Fruit fly (Drosophila melanogaster) whole organism, embryonic: Measurements from ENCODE around the gene CG13601.

Experiments used
- Asciz ChIP-seq: fragments of 200-800 bp; sonication (Bioruptor generic); optimal IDR thresholded peaks from 2 replicates; lab custom pipeline; 2017; ENCODE audit warnings: missing biosample characterization, mild to moderate bottlenecking, missing genetic modification characterization, missing genetic modification reagents
- CG10147 ChIP-seq: fragments of 200-800 bp; sonication (Bioruptor generic); optimal IDR thresholded peaks from 2 replicates; lab custom pipeline; 2019; ENCODE audit warnings: missing biosample characterization, mild to moderate bottlenecking, missing genetic modification characterization, moderate library complexity
- CG10267 ChIP-seq: fragments of 200-800 bp; sonication (Bioruptor generic); optimal IDR thresholded peaks from 2 replicates; lab custom pipeline; 2018; ENCODE audit warnings: missing biosample characterization, mild to moderate bottlenecking, missing genetic modification characterization, moderate library complexity
- CG10431 ChIP-seq: fragments of 200-800 bp; sonication (Bioruptor generic); optimal IDR thresholded peaks from 3 replicates; lab custom pipeline; 2018; ENCODE audit warnings: missing biosample characterization, mild to moderate bottlenecking, missing genetic modification characterization
- CG10979 ChIP-seq: fragments of 200-800 bp; sonication (Bioruptor generic); optimal IDR thresholded peaks from 2 replicates; lab custom pipeline; 2018; ENCODE audit warnings: missing biosample characterization, mild to moderate bottlenecking, missing genetic modification characterization, moderate library complexity
- CG11504 ChIP-seq: fragments of 200-800 bp; sonication (Bioruptor generic); optimal IDR thresholded peaks from 3 replicates; lab custom pipeline; 2019; ENCODE audit warnings: missing biosample characterization, mild to moderate bottlenecking, missing genetic modification characterization, moderate library complexity
- CG11723 ChIP-seq: fragments of 200-800 bp; sonication (Bioruptor generic); optimal IDR thresholded peaks from 2 replicates; lab custom pipeline; 2017; ENCODE audit warnings: missing biosample characterization, mild to moderate bottlenecking, missing genetic modification characterization
- CG12071 ChIP-seq: fragments of 200-800 bp; sonication (Bioruptor generic); optimal IDR thresholded peaks from 3 replicates; lab custom pipeline; 2018; ENCODE audit warnings: missing biosample characterization, mild to moderate bottlenecking, missing genetic modification characterization
- CG12659 ChIP-seq: fragments of 200-800 bp; sonication (Bioruptor generic); optimal IDR thresholded peaks from 3 replicates; lab custom pipeline; 2017; ENCODE audit warnings: mild to moderate bottlenecking, missing biosample characterization, missing genetic modification reagents, missing genetic modification characterization
- CG13424 ChIP-seq: fragments of 200-800 bp; sonication (Bioruptor generic); optimal IDR thresholded peaks from 2 replicates; lab custom pipeline; 2019; ENCODE audit warnings: missing biosample characterization, mild to moderate bottlenecking, missing genetic modification characterization, moderate library complexity
- CG14667 ChIP-seq: fragments of 200-800 bp; sonication (Bioruptor generic); IDR thresholded peaks from 2 replicates; pipeline ENCODE4 v1.3.6; 2022; ENCODE audit warnings: missing biosample characterization, missing genetic modification characterization
- CG17328 ChIP-seq: fragments of 200-800 bp; sonication (Bioruptor generic); IDR thresholded peaks from 2 replicates; pipeline ENCODE4 v1.3.6; 2022; ENCODE audit warnings: missing biosample characterization, missing genetic modification characterization
- CG17359 ChIP-seq: fragments of 200-800 bp; sonication (Bioruptor generic); optimal IDR thresholded peaks from 3 replicates; lab custom pipeline; 2018; ENCODE audit warnings: missing biosample characterization, mild to moderate bottlenecking, missing genetic modification characterization, moderate library complexity
- CG17361 ChIP-seq: fragments of 200-800 bp; sonication (Bioruptor generic); IDR thresholded peaks from 3 replicates; pipeline ENCODE4 v1.3.6; 2022; ENCODE audit warnings: missing biosample characterization, missing genetic modification characterization
- CG2116 ChIP-seq: fragments of 200-800 bp; sonication (Bioruptor generic); optimal IDR thresholded peaks from 3 replicates; lab custom pipeline; 2018; ENCODE audit warnings: missing biosample characterization, mild to moderate bottlenecking, missing genetic modification characterization
- CG2678 ChIP-seq: fragments of 200-800 bp; sonication (Bioruptor generic); optimal IDR thresholded peaks from 3 replicates; lab custom pipeline; 2019; ENCODE audit warnings: missing biosample characterization, mild to moderate bottlenecking, missing genetic modification characterization, moderate library complexity
- CG3838 ChIP-seq: fragments of 200-800 bp; sonication (Bioruptor generic); optimal IDR thresholded peaks from 3 replicates; lab custom pipeline; 2016; ENCODE audit warnings: missing biosample characterization, missing genetic modification characterization
- CG5180 ChIP-seq: fragments of 200-800 bp; sonication (Bioruptor generic); optimal IDR thresholded peaks from 3 replicates; lab custom pipeline; 2017; ENCODE audit warnings: missing biosample characterization, missing genetic modification characterization, mild to moderate bottlenecking, moderate library complexity, missing genetic modification reagents
- CG6654 ChIP-seq: fragments of 200-800 bp; sonication (Bioruptor generic); optimal IDR thresholded peaks from 2 replicates; lab custom pipeline; 2017; ENCODE audit warnings: missing biosample characterization, mild to moderate bottlenecking, missing genetic modification characterization
- CG6854 ChIP-seq: fragments of 200-800 bp; sonication (Bioruptor generic); optimal IDR thresholded peaks from 3 replicates; lab custom pipeline; 2017; ENCODE audit warnings: missing biosample characterization, mild to moderate bottlenecking, missing genetic modification characterization
- CG7271 ChIP-seq: fragments of 200-800 bp; sonication (Bioruptor generic); optimal IDR thresholded peaks from 2 replicates; lab custom pipeline; 2018; ENCODE audit warnings: missing biosample characterization, mild to moderate bottlenecking, missing genetic modification characterization, moderate library complexity
- CG7839 ChIP-seq: fragments of 200-800 bp; sonication (Bioruptor generic); optimal IDR thresholded peaks from 3 replicates; lab custom pipeline; 2018; ENCODE audit warnings: missing biosample characterization, mild to moderate bottlenecking, missing genetic modification characterization, moderate library complexity
- CG9215 ChIP-seq: fragments of 200-800 bp; sonication (Bioruptor generic); IDR thresholded peaks from 2 replicates; pipeline ENCODE4 v1.3.6; 2022; ENCODE audit warnings: missing biosample characterization, missing genetic modification characterization
- CHES-1-like ChIP-seq: fragments of 200-800 bp; sonication (Bioruptor generic); optimal IDR thresholded peaks from 2 replicates; lab custom pipeline; 2016; ENCODE audit warnings: missing biosample characterization, missing genetic modification characterization
- D ChIP-seq, 2 experiments: fragments of 200-800 bp in 1 of 2; fragments of >200 bp in 1 of 2; sonication (Bioruptor generic) in 1 of 2; optimal IDR thresholded peaks; 2 replicates in 1 of 2; 3 replicates in 1 of 2; lab custom pipeline; 2017; ENCODE audit warnings: mild to moderate bottlenecking in 1 of 2, missing biosample characterization in 1 of 2, missing genetic modification characterization in 1 of 2, missing genetic modification reagents in 1 of 2
- Fer1 ChIP-seq: fragments of 200-800 bp; sonication (Bioruptor generic); optimal IDR thresholded peaks from 2 replicates; lab custom pipeline; 2017; ENCODE audit warnings: missing biosample characterization, mild to moderate bottlenecking, missing genetic modification characterization
- HHEX ChIP-seq: fragments of 200-800 bp; sonication (Bioruptor generic); optimal IDR thresholded peaks from 3 replicates; lab custom pipeline; 2017; ENCODE audit warnings: missing biosample characterization, mild to moderate bottlenecking, missing genetic modification characterization, missing genetic modification reagents
- Hand ChIP-seq: fragments of 200-800 bp; sonication (Bioruptor generic); optimal IDR thresholded peaks from 2 replicates; lab custom pipeline; 2017; ENCODE audit warnings: mild to moderate bottlenecking, missing biosample characterization, missing genetic modification reagents, missing genetic modification characterization
- Meics ChIP-seq: fragments of 200-800 bp; sonication (Bioruptor generic); optimal IDR thresholded peaks from 2 replicates; lab custom pipeline; 2017; ENCODE audit warnings: missing biosample characterization, mild to moderate bottlenecking, missing genetic modification characterization
- Nf-YA ChIP-seq: fragments of 200-800 bp; sonication (Bioruptor generic); IDR thresholded peaks from 2 replicates; pipeline ENCODE4 v1.3.6; 2022; ENCODE audit warnings: missing biosample characterization, missing genetic modification characterization
- Pdp1 ChIP-seq, 2 experiments: fragments of 200-800 bp; sonication (Bioruptor generic); optimal IDR thresholded peaks; 3 replicates each; lab custom pipeline; 2016; ENCODE audit warnings: missing biosample characterization in 2 of 2, missing genetic modification characterization in 2 of 2, mild to moderate bottlenecking in 1 of 2, moderate library complexity in 1 of 2
- Rx ChIP-seq: fragments of 200-800 bp; sonication (Bioruptor generic); IDR thresholded peaks from 2 replicates; pipeline ENCODE4 v1.3.6; 2022; ENCODE audit warnings: missing biosample characterization, missing genetic modification characterization
- caup ChIP-seq: fragments of 200-800 bp; sonication (Bioruptor generic); optimal IDR thresholded peaks from 3 replicates; lab custom pipeline; 2017; ENCODE audit warnings: missing biosample characterization, mild to moderate bottlenecking, missing genetic modification characterization, moderate library complexity; ENCODE audit not compliant: severe bottlenecking
- chif ChIP-seq, 2 experiments: fragments of 200-800 bp; sonication (Bioruptor generic); optimal IDR thresholded peaks; 3 replicates each; lab custom pipeline; 2016; ENCODE audit warnings: missing biosample characterization in 2 of 2, missing genetic modification characterization in 2 of 2
- ftz-f1 ChIP-seq: fragments of 200-800 bp; sonication (Bioruptor generic); optimal IDR thresholded peaks from 2 replicates; lab custom pipeline; 2016; ENCODE audit warnings: missing biosample characterization, missing genetic modification characterization
- hkb ChIP-seq, 2 experiments: fragments of 200-800 bp in 1 of 2; fragments of >200 bp in 1 of 2; sonication (Bioruptor generic) in 1 of 2; IDR thresholded peaks in 1 of 2; optimal IDR thresholded peaks in 1 of 2; 2 replicates each; pipeline versions ENCODE4 v1.3.6 to Lab custom; 2017 to 2022; ENCODE audit warnings: missing biosample characterization in 1 of 2, missing genetic modification characterization in 1 of 2
- jumu ChIP-seq: fragments of 200-800 bp; sonication (Bioruptor generic); optimal IDR thresholded peaks from 3 replicates; lab custom pipeline; 2016; ENCODE audit warnings: missing biosample characterization, missing genetic modification characterization
- klu ChIP-seq: fragments of 200-800 bp; sonication (Bioruptor generic); IDR thresholded peaks from 2 replicates; pipeline ENCODE4 v1.3.6; 2022; ENCODE audit warnings: missing biosample characterization, missing genetic modification characterization
- nau ChIP-seq: fragments of 200-800 bp; sonication (Bioruptor generic); optimal IDR thresholded peaks from 3 replicates; lab custom pipeline; 2017; ENCODE audit warnings: missing biosample characterization, mild to moderate bottlenecking, missing genetic modification characterization, missing genetic modification reagents
- nom ChIP-seq: fragments of 200-800 bp; sonication (Bioruptor generic); optimal IDR thresholded peaks from 2 replicates; lab custom pipeline; 2017; ENCODE audit warnings: missing biosample characterization, missing genetic modification characterization, mild to moderate bottlenecking, moderate library complexity, missing genetic modification reagents
- pfk ChIP-seq: fragments of 200-800 bp; sonication (Bioruptor generic); optimal IDR thresholded peaks from 2 replicates; lab custom pipeline; 2018; ENCODE audit warnings: missing biosample characterization, mild to moderate bottlenecking, missing genetic modification characterization, moderate library complexity
- run ChIP-seq: fragments of 200-800 bp; sonication (Bioruptor generic); optimal IDR thresholded peaks from 3 replicates; lab custom pipeline; 2018; ENCODE audit warnings: missing biosample characterization, mild to moderate bottlenecking, missing genetic modification characterization
- sd ChIP-seq: fragments of 200-800 bp; sonication (Bioruptor generic); optimal IDR thresholded peaks from 3 replicates; lab custom pipeline; 2018; ENCODE audit warnings: missing biosample characterization, mild to moderate bottlenecking, missing genetic modification characterization, moderate library complexity
- tap ChIP-seq: fragments of 200-800 bp; optimal IDR thresholded peaks from 3 replicates; lab custom pipeline; 2019; ENCODE audit warnings: missing biosample characterization, mild to moderate bottlenecking, missing genetic modification characterization, moderate library complexity
- tin ChIP-seq: fragments of 200-800 bp; sonication (Bioruptor generic); optimal IDR thresholded peaks from 3 replicates; lab custom pipeline; 2016; ENCODE audit warnings: missing biosample characterization, missing genetic modification characterization
- unpg ChIP-seq: fragments of 200-800 bp; sonication (Bioruptor generic); optimal IDR thresholded peaks from 3 replicates; lab custom pipeline; 2018; ENCODE audit warnings: missing biosample characterization, mild to moderate bottlenecking, missing genetic modification characterization, moderate library complexity
- wek ChIP-seq: fragments of 200-800 bp; sonication (Bioruptor generic); optimal IDR thresholded peaks from 3 replicates; lab custom pipeline; 2018; ENCODE audit warnings: missing biosample characterization, mild to moderate bottlenecking, missing genetic modification characterization, moderate library complexity

CG13601 gene

DNA sequence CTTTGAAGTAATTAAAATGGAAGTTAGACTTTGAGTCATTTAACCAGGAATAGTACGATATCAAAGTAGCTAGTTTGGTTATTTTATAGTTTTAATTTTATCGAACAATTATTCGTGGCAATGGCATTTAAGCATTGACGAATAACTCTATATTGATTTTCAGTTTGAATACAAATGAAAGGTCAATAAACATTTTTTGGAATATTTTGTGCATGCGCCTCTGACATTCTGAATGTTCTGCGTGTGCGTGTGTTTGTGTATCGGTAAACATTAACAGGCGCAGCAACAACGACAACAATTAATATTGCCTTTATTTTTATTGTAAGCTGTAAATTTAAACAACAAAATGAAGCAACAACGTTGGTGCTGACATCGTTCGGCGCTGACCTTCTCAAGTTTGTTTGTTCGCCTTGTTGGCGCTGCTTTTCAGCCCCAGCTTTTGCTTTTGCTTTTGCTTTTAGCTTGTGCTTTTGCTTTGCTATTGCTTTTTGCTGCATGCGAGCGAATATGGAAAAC lies 18.0 kb downstream of the CG13601 start (continued):
- TF ChIP-seq CG12659 (GFP tag; lab: Kevin White, UChicago) (peak; percentile 49), CG12071 (GFP tag; lab: Kevin White, UChicago) (peak; percentile 31), Meics (GFP tag; lab: Kevin White, UChicago) (peak; percentile 6), sd (peak; percentile 72), CG6654 (GFP tag; lab: Kevin White, UChicago) (no peak), jumu (GFP tag; lab: Kevin White, UChicago) (no peak), CG7839 (tag; lab: Kevin White, UChicago) (no peak), tin (peak; percentile 1), D (optimal IDR thresholded peaks at IDR 0.05; lab: Kevin White, UChicago) (no peak), D (GFP tag; optimal IDR thresholded peaks at IDR 0.05; lab: Kevin White, UChicago) (peak; percentile 43), CG5180 (GFP tag; lab: Kevin White, UChicago) (peak; percentile 48), CG11723 (GFP tag; lab: Kevin White, UChicago) (peak; percentile 39), Fer1 (peak; percentile 60), CG17328 (GFP tag; lab: Robert Waterston, UW) (0 out of 2 replicates have a peak, but pooled peaks have one; percentile 25), hkb (optimal IDR thresholded peaks at IDR 0.05; lab: Kevin White, UChicago) (no peak), hkb (GFP tag; IDR thresholded peaks at IDR 0.05; lab: Robert Waterston, UW) (peak; percentile 19; the same call in 1 of the 2 replicates), wek (GFP tag; lab: Kevin White, UChicago) (peak; percentile 53), Asciz (GFP tag; lab: Kevin White, UChicago) (peak; percentile 53), Hand (no peak), ftz-f1 (GFP tag; lab: Kevin White, UChicago) (peak; percentile 61), CG6854 (GFP tag; lab: Kevin White, UChicago) (no peak), nom (peak; percentile 31), CHES-1-like (peak; percentile 9), CG10147 (GFP tag; lab: Kevin White, UChicago) (peak; percentile 37), Pdp1 (GFP tag; optimal IDR thresholded peaks at IDR 0.05; lab: Kevin White, UChicago) (no peak), CG14667 (GFP tag; lab: Robert Waterston, UW) (no peak), CG10431 (GFP tag; lab: Kevin White, UChicago) (peak; percentile 6), CG2116 (peak; percentile 10), Nf-YA (no peak), unpg (peak; percentile 17), CG13424 (tag; lab: Kevin White, UChicago) (peak; percentile 57), run (tag; lab: Kevin White, UChicago) (peak; percentile 33), CG11504 (tag; lab: Kevin White, UChicago) (peak; percentile 44), CG17361 (GFP tag; lab: Robert Waterston, UW) (0 out of 3 replicates have a peak, but pooled peaks have one; percentile 12), Rx (GFP tag; lab: Robert Waterston, UW) (no peak), CG7271 (peak; percentile 27), CG2678 (tag; lab: Kevin White, UChicago) (peak; percentile 56), nau (peak; percentile 80), tap (tag; lab: Kevin White, UChicago) (peak; percentile 21), CG10979 (tag; lab: Kevin White, UChicago) (no peak), klu (GFP tag; lab: Robert Waterston, UW) (no peak), pfk (GFP tag; lab: Kevin White, UChicago) (no peak), CG3838 (GFP tag; lab: Kevin White, UChicago) (no peak), HHEX (GFP tag; lab: Kevin White, UChicago) (peak; percentile 39), caup (GFP tag; lab: Kevin White, UChicago) (peak; percentile 19), CG10267 (tag; lab: Kevin White, UChicago) (no peak), CG9215 (GFP tag; lab: Robert Waterston, UW) (no peak), CG17359 (peak; percentile 36), chif (GFP tag; optimal IDR thresholded peaks at IDR 0.05; lab: Kevin White, UChicago) (peak in 1 of 2 experiments; percentile 1)
